Worm (Caenorhabditis elegans) whole organism, L4 larva: ENCODE results near the gene irld-24.

Experiments
- F26F4.8 ChIP-seq: fragments of 200-800 bp; sonication (Bioruptor generic); conservative IDR thresholded peaks from 2 replicates; pipeline ENCODE4 v1.3.6; 2022; ENCODE audit warnings: missing genetic modification characterization, missing compliant biosample characterization
- F44E2.7 ChIP-seq: fragments of 200-800 bp; sonication (Bioruptor generic); IDR thresholded peaks from 2 replicates; pipeline ENCODE4 v2.1.2; 2022; ENCODE audit warnings: missing genetic modification characterization, missing compliant biosample characterization
- T20F7.1 ChIP-seq: fragments of 200-800 bp; sonication (Bioruptor generic); optimal IDR thresholded peaks from 2 replicates; lab custom pipeline; 2018; ENCODE audit warnings: mild to moderate bottlenecking, missing genetic modification characterization, missing compliant biosample characterization
- Y48G9A.11 ChIP-seq: fragments of 200-800 bp; sonication (Bioruptor generic); IDR thresholded peaks from 2 replicates; pipeline ENCODE4 v1.3.6; 2022; ENCODE audit warnings: missing genetic modification reagents, missing genetic modification characterization, missing compliant biosample characterization
- Y5F2A.4 ChIP-seq: fragments of 200-800 bp; sonication (Bioruptor generic); optimal IDR thresholded peaks from 2 replicates; lab custom pipeline; 2018; ENCODE audit warnings: mild to moderate bottlenecking, missing genetic modification characterization, missing compliant biosample characterization
- ZK337.2 ChIP-seq: fragments of 200-800 bp; sonication (Bioruptor generic); IDR thresholded peaks from 2 replicates; pipeline ENCODE4 v1.3.6; 2022; ENCODE audit warnings: missing genetic modification reagents, missing genetic modification characterization, missing compliant biosample characterization
- ZK546.5 ChIP-seq, 2 experiments: sonication (generic microtip); optimal IDR thresholded peaks; 2 replicates each; lab custom pipeline; 2017; ENCODE audit warnings: missing biosample characterization in 2 of 2, missing genetic modification characterization in 2 of 2
- aha-1 ChIP-seq: fragments of 150-350 bp; peaks from one replicate; lab custom pipeline; 2014; ENCODE audit warnings: missing biosample characterization, missing genetic modification characterization
- aly-2 ChIP-seq: sonication (generic microtip); optimal IDR thresholded peaks from 2 replicates; lab custom pipeline; 2018; ENCODE audit warnings: missing biosample characterization, missing genetic modification characterization
- ama-1 ChIP-seq: fragments of 150-350 bp; optimal IDR thresholded peaks from 2 replicates; lab custom pipeline; 2014; ENCODE audit warnings: inconsistent platforms, mixed read lengths
- attf-4 ChIP-seq: sonication (generic microtip); optimal IDR thresholded peaks from 3 replicates; lab custom pipeline; 2017; ENCODE audit warnings: missing biosample characterization, missing genetic modification characterization
- ceh-28 ChIP-seq: fragments of 150-350 bp; optimal IDR thresholded peaks from 2 replicates; lab custom pipeline; 2014; ENCODE audit warnings: missing biosample characterization, missing genetic modification reagents, missing genetic modification characterization
- ceh-62 ChIP-seq: sonication (generic microtip); optimal IDR thresholded peaks from 2 replicates; lab custom pipeline; 2017; ENCODE audit warnings: missing biosample characterization, missing genetic modification characterization
- ceh-82 ChIP-seq: sonication (generic microtip); optimal IDR thresholded peaks from 2 replicates; lab custom pipeline; 2017; ENCODE audit warnings: missing biosample characterization, missing genetic modification characterization
- cey-2 ChIP-seq: sonication (generic microtip); optimal IDR thresholded peaks from 3 replicates; lab custom pipeline; 2017; ENCODE audit warnings: missing genetic modification characterization, mild to moderate bottlenecking, missing compliant biosample characterization, antibody characterized with exemption, borderline replicate concordance; ENCODE audit not compliant: insufficient read depth
- ctbp-1 ChIP-seq: fragments of 200-800 bp; sonication (Bioruptor generic); IDR thresholded peaks from 2 replicates; pipeline ENCODE4 v1.3.6; 2022; ENCODE audit warnings: missing genetic modification reagents, missing genetic modification characterization, missing compliant biosample characterization
- daf-16 ChIP-seq, 3 experiments: sonication (generic microtip); optimal IDR thresholded peaks; 2 replicates each; lab custom pipeline; 2016 to 2017; ENCODE audit warnings: missing genetic modification characterization in 3 of 3, missing genetic modification reagents in 3 of 3, mild to moderate bottlenecking in 2 of 3, missing compliant biosample characterization in 2 of 3, missing biosample characterization in 1 of 3, moderate library complexity in 1 of 3
- daf-8 ChIP-seq: fragments of 200-800 bp; sonication (Bioruptor generic); IDR thresholded peaks from 2 replicates; pipeline ENCODE4 v1.3.6; 2022; ENCODE audit warnings: missing genetic modification characterization, missing compliant biosample characterization
- dmd-6 ChIP-seq: fragments of 200-800 bp; sonication (Bioruptor generic); IDR thresholded peaks from 2 replicates; pipeline ENCODE4 v1.3.6; 2022; ENCODE audit warnings: missing genetic modification reagents, missing genetic modification characterization, missing compliant biosample characterization
- dmd-8 ChIP-seq: fragments of 200-800 bp; sonication (Bioruptor generic); IDR thresholded peaks from 2 replicates; pipeline ENCODE4 v1.3.6; 2022; ENCODE audit warnings: missing genetic modification characterization, missing compliant biosample characterization
- egl-27 ChIP-seq: sonication (generic microtip); optimal IDR thresholded peaks from 3 replicates; lab custom pipeline; 2017; ENCODE audit warnings: missing biosample characterization, missing genetic modification reagents, missing genetic modification characterization
- fos-1 ChIP-seq: fragments of 150-350 bp; optimal IDR thresholded peaks from 2 replicates; lab custom pipeline; 2014; ENCODE audit warnings: missing biosample characterization, missing genetic modification characterization
- gei-8 ChIP-seq: fragments of 200-800 bp; sonication (Bioruptor generic); optimal IDR thresholded peaks from 2 replicates; lab custom pipeline; 2018; ENCODE audit warnings: mild to moderate bottlenecking, missing genetic modification characterization, missing compliant biosample characterization
- hif-1 ChIP-seq, 2 experiments: sonication (generic microtip); optimal IDR thresholded peaks; 2 replicates each; lab custom pipeline; 2016 to 2017; ENCODE audit warnings: missing compliant biosample characterization in 2 of 2, missing genetic modification characterization in 2 of 2, missing genetic modification reagents in 2 of 2, missing genotype in 2 of 2, mild to moderate bottlenecking in 1 of 2
- jun-1 ChIP-seq: fragments of 150-350 bp; optimal IDR thresholded peaks from 2 replicates; lab custom pipeline; 2014; ENCODE audit warnings: missing biosample characterization, missing genetic modification reagents, missing genetic modification characterization
- lim-7 ChIP-seq: fragments of 200-800 bp; sonication (Bioruptor generic); IDR thresholded peaks from 2 replicates; pipeline ENCODE4 v1.3.6; 2022; ENCODE audit warnings: missing genetic modification characterization, missing compliant biosample characterization
- lin-29 ChIP-seq: fragments of 200-800 bp; sonication (Bioruptor generic); IDR thresholded peaks from 2 replicates; pipeline ENCODE4 v1.3.6; 2022; ENCODE audit warnings: missing genetic modification reagents, missing genetic modification characterization, missing compliant biosample characterization
- lir-3 ChIP-seq: sonication (generic microtip); optimal IDR thresholded peaks from 2 replicates; lab custom pipeline; 2016; ENCODE audit warnings: mild to moderate bottlenecking, missing genetic modification characterization, missing compliant biosample characterization
- madf-9 ChIP-seq: fragments of 200-800 bp; sonication (Bioruptor generic); conservative IDR thresholded peaks from 2 replicates; pipeline ENCODE4 v1.3.6; 2022; ENCODE audit warnings: missing genetic modification reagents, missing genetic modification characterization, missing compliant biosample characterization
- mdt-29 ChIP-seq: fragments of 200-800 bp; sonication (Bioruptor generic); IDR thresholded peaks from 2 replicates; pipeline ENCODE4 v1.3.6; 2022; ENCODE audit warnings: missing genetic modification reagents, missing genetic modification characterization, missing compliant biosample characterization
- nhr-10 ChIP-seq: fragments of 150-350 bp; optimal IDR thresholded peaks from 2 replicates; lab custom pipeline; 2014; ENCODE audit warnings: missing biosample characterization, missing genetic modification characterization
- nhr-102 ChIP-seq: sonication (generic microtip); optimal IDR thresholded peaks from 2 replicates; lab custom pipeline; 2016; ENCODE audit warnings: mild to moderate bottlenecking, missing genetic modification characterization, moderate library complexity, missing compliant biosample characterization
- nhr-111 ChIP-seq: fragments of 200-800 bp; sonication (Bioruptor generic); optimal IDR thresholded peaks from 2 replicates; lab custom pipeline; 2018; ENCODE audit warnings: mild to moderate bottlenecking, missing genetic modification characterization, missing compliant biosample characterization
- nhr-237 ChIP-seq: sonication (generic microtip); optimal IDR thresholded peaks from 2 replicates; lab custom pipeline; 2017; ENCODE audit warnings: missing biosample characterization, missing genetic modification characterization
- nhr-41 ChIP-seq: fragments of 200-800 bp; sonication (Bioruptor generic); IDR thresholded peaks from 2 replicates; pipeline ENCODE4 v1.3.6; 2022; ENCODE audit warnings: missing genetic modification reagents, missing genetic modification characterization, missing compliant biosample characterization
- nhr-42 ChIP-seq: fragments of 200-800 bp; sonication (Bioruptor generic); IDR thresholded peaks from 2 replicates; pipeline ENCODE4 v1.3.6; 2022; ENCODE audit warnings: missing genetic modification characterization, missing compliant biosample characterization
- nhr-6 ChIP-seq: fragments of 150-350 bp; optimal IDR thresholded peaks from 2 replicates; lab custom pipeline; 2014; ENCODE audit warnings: missing biosample characterization, missing genetic modification characterization
- saeg-2 ChIP-seq: fragments of 200-800 bp; sonication (Bioruptor generic); IDR thresholded peaks from 2 replicates; pipeline ENCODE4 v1.3.6; 2022; ENCODE audit warnings: missing genetic modification reagents, missing genetic modification characterization, missing compliant biosample characterization
- sdz-12 ChIP-seq: fragments of 200-800 bp; sonication (Bioruptor generic); optimal IDR thresholded peaks from 2 replicates; lab custom pipeline; 2018; ENCODE audit warnings: mild to moderate bottlenecking, missing genetic modification characterization, missing compliant biosample characterization
- snpc-1.2 ChIP-seq: fragments of 200-800 bp; sonication (Bioruptor generic); IDR thresholded peaks from 2 replicates; pipeline ENCODE4 v1.3.6; 2022; ENCODE audit warnings: missing genetic modification reagents, missing genetic modification characterization, missing compliant biosample characterization
- spr-1 ChIP-seq: sonication (generic microtip); optimal IDR thresholded peaks from 2 replicates; lab custom pipeline; 2016; ENCODE audit warnings: mild to moderate bottlenecking, missing genetic modification characterization, missing compliant biosample characterization
- spr-3 ChIP-seq: fragments of 200-800 bp; sonication (Bioruptor generic); optimal IDR thresholded peaks from 2 replicates; lab custom pipeline; 2018; ENCODE audit warnings: mild to moderate bottlenecking, missing genetic modification characterization, missing compliant biosample characterization
- tag-97 ChIP-seq: fragments of 200-800 bp; sonication (Bioruptor generic); IDR thresholded peaks from 2 replicates; pipeline ENCODE4 v1.3.6; 2022; ENCODE audit warnings: missing genetic modification characterization, missing compliant biosample characterization
- unc-130 ChIP-seq: sonication (generic microtip); optimal IDR thresholded peaks from 2 replicates; lab custom pipeline; 2016; ENCODE audit warnings: missing genetic modification reagents, missing genetic modification characterization, missing compliant biosample characterization
- unc-39 ChIP-seq: sonication (generic microtip); optimal IDR thresholded peaks from 2 replicates; lab custom pipeline; 2017; ENCODE audit warnings: missing biosample characterization, missing genetic modification characterization
- unc-62 ChIP-seq, 3 experiments: fragments of 150-350 bp in 1 of 3; sonication (generic microtip); optimal IDR thresholded peaks in 2 of 3; peaks in 1 of 3; 1 replicate in 1 of 3; 2 replicates in 2 of 3; lab custom pipeline; 2014 to 2017; ENCODE audit warnings: missing biosample characterization in 3 of 3, missing genetic modification characterization in 3 of 3, missing genetic modification reagents in 3 of 3, missing genotype in 1 of 3
- vab-7 ChIP-seq: fragments of 200-800 bp; sonication (Bioruptor generic); IDR thresholded peaks from 2 replicates; pipeline ENCODE4 v1.3.6; 2022; ENCODE audit warnings: missing genetic modification reagents, missing genetic modification characterization, missing compliant biosample characterization
- zag-1 ChIP-seq: fragments of 150-350 bp; optimal IDR thresholded peaks from 2 replicates; lab custom pipeline; 2014; ENCODE audit warnings: missing biosample characterization, missing genetic modification characterization
- zfp-2 ChIP-seq: sonication (generic microtip); optimal IDR thresholded peaks from 2 replicates; lab custom pipeline; 2016; ENCODE audit warnings: mild to moderate bottlenecking, missing genetic modification characterization, missing compliant biosample characterization
- zfp-3 ChIP-seq: fragments of 200-800 bp; sonication (Bioruptor generic); conservative IDR thresholded peaks from 2 replicates; pipeline ENCODE4 v1.3.6; 2022; ENCODE audit warnings: missing genetic modification reagents, missing genetic modification characterization, missing compliant biosample characterization
- ztf-11 ChIP-seq: fragments of 150-350 bp; optimal IDR thresholded peaks from 2 replicates; lab custom pipeline; 2014; ENCODE audit warnings: missing biosample characterization, missing genetic modification characterization
- ztf-7 ChIP-seq: fragments of 150-350 bp; optimal IDR thresholded peaks from 2 replicates; lab custom pipeline; 2014; ENCODE audit warnings: missing biosample characterization, missing genetic modification characterization

irld-24 gene

DNA sequence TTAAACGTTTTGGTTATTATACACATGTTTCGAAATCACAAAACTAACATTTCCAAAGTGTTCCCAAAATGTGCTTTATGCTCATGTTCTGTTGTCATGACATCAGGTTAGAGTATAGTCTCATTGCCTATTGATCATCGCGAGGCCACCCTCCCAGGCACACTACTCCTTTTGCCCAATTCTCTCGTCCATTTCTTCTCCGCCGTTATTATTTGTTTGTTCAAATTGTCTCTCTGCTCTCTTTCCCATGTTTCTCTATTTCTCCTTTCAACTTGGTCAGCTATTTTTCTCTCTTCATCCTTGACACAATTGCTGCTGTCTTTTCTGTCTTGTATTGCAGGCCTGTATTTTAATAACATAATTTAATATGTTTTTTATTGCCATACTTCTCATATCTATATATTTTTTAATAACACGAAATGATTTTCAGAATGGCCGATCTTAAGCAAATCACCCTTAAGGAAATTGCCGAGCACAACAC is 15.1 kb downstream of the irld-24 start, which contains the start of gene cytb-5.1 (continued):
- TF ChIP-seq Y5F2A.4 (GFP tag; lab: Kevin White, UChicago) (no peak), daf-16 (GFP tag; optimal IDR thresholded peaks at IDR 0.05; lab: Kevin White, UChicago) (peak in 1 of 2 experiments; percentile 7), daf-16 (tag; optimal IDR thresholded peaks at IDR 0.05; lab: Kevin White, UChicago) (peak; percentile 86), sdz-12 (GFP tag; lab: Kevin White, UChicago) (no peak), lim-7 (GFP tag; lab: Robert Waterston, UW) (no peak), ztf-7 (tag; lab: Kevin White, UChicago) (no peak), lir-3 (tag; lab: Kevin White, UChicago) (no peak), snpc-1.2 (GFP tag; lab: Robert Waterston, UW) (no peak), dmd-8 (GFP tag; lab: Robert Waterston, UW) (no peak), F44E2.7 (GFP tag; lab: Robert Waterston, UW) (no peak), Y48G9A.11 (GFP tag; lab: Robert Waterston, UW) (no peak), nhr-102 (tag; lab: Kevin White, UChicago) (peak; percentile 84), unc-130 (no peak), madf-9 (GFP tag; lab: Robert Waterston, UW) (no peak), spr-1 (tag; lab: Kevin White, UChicago) (no peak), cey-2 (tag; lab: Kevin White, UChicago) (no peak), nhr-111 (GFP tag; lab: Kevin White, UChicago) (no peak), vab-7 (GFP tag; lab: Robert Waterston, UW) (no peak), unc-39 (no peak), nhr-6 (tag; lab: Kevin White, UChicago) (peak; percentile 67), fos-1 (tag; lab: Kevin White, UChicago) (no peak), F26F4.8 (GFP tag; lab: Robert Waterston, UW) (no peak), T20F7.1 (GFP tag; lab: Kevin White, UChicago) (no peak), nhr-41 (GFP tag; lab: Robert Waterston, UW) (no peak), ama-1 (no peak), ztf-11 (no peak), aly-2 (no peak), ceh-28 (tag; lab: Kevin White, UChicago) (no peak), nhr-42 (GFP tag; lab: Robert Waterston, UW) (no peak), nhr-10 (tag; lab: Kevin White, UChicago) (no peak), saeg-2 (no peak), ZK546.5 (tag; optimal IDR thresholded peaks at IDR 0.05; lab: Kevin White, UChicago) (no peak), ctbp-1 (GFP tag; lab: Robert Waterston, UW) (no peak), ZK337.2 (GFP tag; lab: Robert Waterston, UW) (no peak), zag-1 (tag; lab: Kevin White, UChicago) (no peak), ceh-82 (tag; lab: Kevin White, UChicago) (no peak), nhr-237 (tag; lab: Kevin White, UChicago) (no peak), unc-62 (GFP tag; optimal IDR thresholded peaks at IDR 0.05 in 1 of 2; lab: Kevin White, UChicago) (peak in 1 of 2 experiments; percentile 70), unc-62 (tag; optimal IDR thresholded peaks at IDR 0.05; lab: Kevin White, UChicago) (no peak), zfp-2 (tag; lab: Kevin White, UChicago) (no peak), ceh-62 (tag; lab: Kevin White, UChicago) (no peak), spr-3 (GFP tag; lab: Kevin White, UChicago) (no peak), aha-1 (peak; percentile 39), lin-29 (GFP tag; lab: Robert Waterston, UW) (no peak), gei-8 (GFP tag; lab: Kevin White, UChicago) (no peak), jun-1 (tag; lab: Kevin White, UChicago) (no peak), tag-97 (GFP tag; lab: Robert Waterston, UW) (no peak), dmd-6 (peak; percentile 58), daf-8 (no peak), zfp-3 (GFP tag; lab: Robert Waterston, UW) (no peak), hif-1 (tag; optimal IDR thresholded peaks at IDR 0.05; lab: Kevin White, UChicago) (peak in 1 of 2 experiments; percentile 2), mdt-29 (GFP tag; lab: Robert Waterston, UW) (no peak), attf-4 (tag; lab: Kevin White, UChicago) (no peak), egl-27 (tag; lab: Kevin White, UChicago) (no peak)
